Fruit fly (Drosophila melanogaster) whole organism: ENCODE results near the gene CG13643.

Experiments used
- CG8478 ChIP-seq: fragments of >200 bp; optimal IDR thresholded peaks from 2 replicates; lab custom pipeline; 2018; ENCODE audit warnings: inconsistent platforms
- Dll ChIP-seq: fragments of >200 bp; optimal IDR thresholded peaks from 2 replicates; lab custom pipeline; 2017
- EcR ChIP-seq, 2 experiments: fragments of >200 bp; optimal IDR thresholded peaks; 2 replicates each; lab custom pipeline; 2017; ENCODE audit warnings: missing biosample characterization in 2 of 2, missing genetic modification characterization in 2 of 2, missing genetic modification reagents in 2 of 2
- pan ChIP-seq: fragments of >200 bp; optimal IDR thresholded peaks from 2 replicates; lab custom pipeline; 2017
- psq ChIP-seq: fragments of >200 bp; optimal IDR thresholded peaks from 2 replicates; lab custom pipeline; 2017
- usp ChIP-seq: fragments of >200 bp; optimal IDR thresholded peaks from 2 replicates; lab custom pipeline; 2017; ENCODE audit warnings: missing biosample characterization, missing genetic modification characterization, mixed read lengths

Gene CG13643

DNA sequence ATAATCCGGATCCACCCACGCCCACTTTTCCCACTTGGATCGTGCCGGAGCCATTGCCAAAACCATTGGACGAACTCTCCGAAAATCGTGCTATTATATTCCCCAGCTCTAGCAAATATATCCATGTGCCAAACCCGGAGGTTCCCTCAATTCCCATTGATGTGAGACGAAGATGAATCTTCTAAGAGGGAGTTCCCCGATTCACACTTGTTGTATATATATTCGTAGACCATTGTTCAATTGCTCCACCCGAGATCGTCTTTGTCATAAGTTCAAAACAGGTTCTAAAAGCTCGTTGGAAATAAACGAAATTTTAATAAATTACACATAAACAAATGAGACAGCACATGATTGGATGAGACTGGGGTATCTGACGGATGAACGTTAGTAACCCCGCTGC lies 41.9 kb downstream of the CG13643 start:
- no peak for TF ChIP-seq CG8478 (lab: Kevin White, UChicago)
- no peak for TF ChIP-seq usp (GFP tag; lab: Kevin White, UChicago)
- no peak for TF ChIP-seq psq (lab: Kevin White, UChicago)
- TF ChIP-seq Dll (lab: Kevin White, UChicago), result no peak
- TF ChIP-seq pan (lab: Kevin White, UChicago), result no peak
- TF ChIP-seq EcR (GFP tag; optimal IDR thresholded peaks at IDR 0.05; lab: Kevin White, UChicago), result no peak

- no peak for TF ChIP-seq psq (lab: Kevin White, UChicago)
- TF ChIP-seq CG8478 (lab: Kevin White, UChicago), result no peak
- TF ChIP-seq pan (lab: Kevin White, UChicago), result no peak
- TF ChIP-seq Dll (lab: Kevin White, UChicago), result no peak
- no peak for TF ChIP-seq EcR (GFP tag; optimal IDR thresholded peaks at IDR 0.05; lab: Kevin White, UChicago)
- TF ChIP-seq usp (GFP tag; lab: Kevin White, UChicago), result no peak
These were observed 43.2 kb downstream of the CG13643 start, which contains the start of gene CG7016 for dm6 chr3R:24862574-24863089. TSS of gene CG7016 (plus strand) at chr3R:24862931.

DNA sequence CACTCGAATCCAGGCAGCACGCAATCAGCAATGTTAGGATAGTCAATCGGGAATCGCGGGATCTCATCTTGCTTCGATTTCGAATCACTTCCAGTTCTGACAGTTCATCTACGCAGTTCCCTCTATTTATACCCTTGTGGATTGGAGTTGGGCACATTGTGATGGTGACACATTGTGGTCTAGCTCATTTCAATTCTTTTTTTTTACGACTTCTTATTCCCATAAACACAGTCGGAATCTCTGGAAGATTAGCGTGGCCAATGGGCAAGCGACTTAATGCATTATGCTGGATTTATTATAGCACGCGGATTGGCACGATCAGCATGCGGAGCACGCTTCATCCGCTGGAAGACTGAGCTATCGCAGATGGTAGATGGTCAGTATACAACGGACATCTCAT lies 43.7 kb downstream of the CG13643 start, which contains the start of gene CG13640:
TSS of gene CG13640 (minus strand) at position 101 of the 400 bp plus-strand sequence.
- TF ChIP-seq psq (lab: Kevin White, UChicago) (no peak), CG8478 (lab: Kevin White, UChicago) (no peak), Dll (lab: Kevin White, UChicago) (no peak), usp (GFP tag; lab: Kevin White, UChicago) (no peak), EcR (GFP tag; optimal IDR thresholded peaks at IDR 0.05; lab: Kevin White, UChicago) (no peak), pan (lab: Kevin White, UChicago) (no peak)

- TF ChIP-seq pan (lab: Kevin White, UChicago), result no peak
These were observed 45.4 kb downstream of the CG13643 start, which contains the start of gene CG13639 for dm6 chr3R:24860316-24860826. TSS of gene CG13639 (minus strand) at chr3R:24860366.

dm6 chr3R:24859701-24860100 lies 46.1 kb downstream of the CG13643 start, which contains the start of gene ppk22:
TSS of gene ppk22 (minus strand) at chr3R:24859801.
- no peak for TF ChIP-seq EcR (GFP tag; optimal IDR thresholded peaks at IDR 0.05; lab: Kevin White, UChicago)
- no peak for TF ChIP-seq pan (lab: Kevin White, UChicago)
- no peak for TF ChIP-seq psq (lab: Kevin White, UChicago)
- no peak for TF ChIP-seq usp (GFP tag; lab: Kevin White, UChicago)
- no peak for TF ChIP-seq Dll (lab: Kevin White, UChicago)
- no peak for TF ChIP-seq CG8478 (lab: Kevin White, UChicago)

- TF ChIP-seq psq (lab: Kevin White, UChicago) (no peak), CG8478 (lab: Kevin White, UChicago) (no peak), usp (GFP tag; lab: Kevin White, UChicago) (no peak), Dll (lab: Kevin White, UChicago) (no peak), EcR (GFP tag; optimal IDR thresholded peaks at IDR 0.05; lab: Kevin White, UChicago) (no peak), pan (lab: Kevin White, UChicago) (no peak)
These were observed 48.3 kb downstream of the CG13643 start, which contains the start of gene CAH4 for dm6 chr3R:24857459-24857858. TSS of gene CAH4 (minus strand) at chr3R:24857559.

dm6 chr3R:24856143-24856542 lies 49.7 kb downstream of the CG13643 start, which contains the start of gene HDAC11:
TSS of gene HDAC11 (minus strand) at chr3R:24856243.
- TF ChIP-seq EcR (GFP tag; optimal IDR thresholded peaks at IDR 0.05; lab: Kevin White, UChicago), result no peak

- TF ChIP-seq pan (lab: Kevin White, UChicago) (no peak), CG8478 (lab: Kevin White, UChicago) (no peak), psq (lab: Kevin White, UChicago) (no peak), Dll (lab: Kevin White, UChicago) (no peak), EcR (GFP tag; optimal IDR thresholded peaks at IDR 0.05; lab: Kevin White, UChicago) (no peak), usp (GFP tag; lab: Kevin White, UChicago) (no peak)
These were observed 54.4 kb downstream of the CG13643 start, which contains the start of gene Nct for dm6 chr3R:24851429-24851828. TSS of gene Nct (plus strand) at chr3R:24851601.

dm6 chr3R:24850420-24850819 lies 55.4 kb downstream of the CG13643 start, which contains the start of gene CG7006:
TSS of gene CG7006 (plus strand) at chr3R:24850627.
- no peak for TF ChIP-seq EcR (GFP tag; optimal IDR thresholded peaks at IDR 0.05; lab: Kevin White, UChicago)
- TF ChIP-seq psq (lab: Kevin White, UChicago), result no peak
- no peak for TF ChIP-seq pan (lab: Kevin White, UChicago)
- no peak for TF ChIP-seq usp (GFP tag; lab: Kevin White, UChicago)
- no peak for TF ChIP-seq CG8478 (lab: Kevin White, UChicago)
- no peak for TF ChIP-seq Dll (lab: Kevin White, UChicago)
